Worm (Caenorhabditis elegans): ENCODE data around the gene E03H12.7.

- TF ChIP-seq ceh-30 (tag; optimal IDR thresholded peaks at IDR 0.05) (no peak), ama-1 (optimal IDR thresholded peaks at IDR 0.05) (no peak), ceh-48 (tag; optimal IDR thresholded peaks at IDR 0.05) (no peak), madf-2 (tag; optimal IDR thresholded peaks at IDR 0.05) (no peak), pqm-1 (tag; optimal IDR thresholded peaks at IDR 0.05) (no peak)
Observed at ce11 chrIV:4963834-4964233, 24.6 kb downstream of the E03H12.7 start, which contains the start of gene txt-3.
